Fruit fly (Drosophila melanogaster) S2 (cell line): Measurements from ENCODE around the gene CG43362.

Source experiments
- CG8478 ChIP-seq: fragments of >200 bp; optimal IDR thresholded peaks from 2 replicates; lab custom pipeline; 2018
- CTCF ChIP-seq, 2 experiments: fragments of >200 bp; optimal IDR thresholded peaks; 2 replicates each; lab custom pipeline; 2018

The CG43362 gene

DNA sequence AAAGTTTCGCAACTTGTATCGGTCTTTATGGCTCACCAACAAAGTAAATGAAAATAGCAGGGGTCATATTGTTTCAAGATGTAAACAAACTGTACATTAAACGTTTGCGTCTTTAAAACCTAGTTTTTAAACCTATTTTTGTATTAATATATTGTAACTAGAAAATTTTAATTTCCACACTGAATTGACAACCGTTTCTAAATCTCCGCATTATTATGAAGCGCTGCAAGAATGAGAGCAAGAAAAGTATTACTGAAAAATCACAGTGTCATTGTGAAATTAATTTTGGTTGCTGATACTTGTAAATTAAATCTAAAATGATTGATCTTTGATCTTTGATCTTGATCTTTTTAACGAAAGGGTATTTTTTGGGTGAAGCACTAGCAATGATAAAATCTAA lies at the start of gene CG43362:
Gene CG43362 (minus strand): TSS at position 101 of the 400 bp plus-strand sequence.
- TF ChIP-seq CTCF (optimal IDR thresholded peaks at IDR 0.05; lab: Kevin White, UChicago) (no peak), CG8478 (no peak)

DNA sequence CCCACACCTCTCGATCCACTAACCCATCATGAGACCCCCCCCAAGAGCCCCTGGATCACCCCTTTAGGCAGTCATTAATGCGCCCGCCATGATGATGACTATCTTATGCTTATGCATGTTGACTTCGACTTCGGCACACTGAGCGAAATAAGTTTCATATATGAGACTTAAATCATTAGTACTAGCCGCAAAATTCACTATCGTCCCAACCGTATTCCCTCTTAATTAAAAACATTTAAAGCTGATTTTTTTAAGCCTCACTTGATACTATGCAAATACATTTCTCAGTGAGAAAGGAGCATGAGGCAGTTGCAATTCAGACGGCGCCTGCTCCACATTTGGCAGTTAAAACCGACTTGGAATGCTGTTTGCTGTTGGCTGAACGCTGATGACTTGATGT lies 49.7 kb upstream of the CG43362 start:
- TF ChIP-seq CTCF (optimal IDR thresholded peaks at IDR 0.05; lab: Kevin White, UChicago) (no peak), CG8478 (no peak)

DNA sequence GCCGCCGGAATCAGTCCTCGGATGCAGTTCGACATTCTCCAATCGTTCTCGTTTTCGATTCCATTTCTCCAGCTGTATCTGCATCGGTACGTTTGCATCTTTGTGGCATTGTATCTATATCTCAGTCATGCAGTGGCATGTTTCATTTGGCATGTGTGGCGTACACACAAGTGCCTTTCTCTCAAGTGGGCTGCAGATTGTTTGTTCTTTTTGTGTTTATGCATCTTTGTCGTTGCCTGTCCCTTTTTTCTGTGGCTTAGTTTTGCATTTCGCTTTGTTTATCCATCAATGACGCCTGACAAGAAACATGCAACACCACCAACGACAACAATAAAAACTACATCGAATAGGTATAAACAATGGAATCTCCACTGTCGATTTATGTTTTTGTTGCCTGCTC lies 45.3 kb upstream of the CG43362 start:
- TF ChIP-seq CG8478 (no peak), CTCF (optimal IDR thresholded peaks at IDR 0.05; lab: Kevin White, UChicago) (no peak)

DNA sequence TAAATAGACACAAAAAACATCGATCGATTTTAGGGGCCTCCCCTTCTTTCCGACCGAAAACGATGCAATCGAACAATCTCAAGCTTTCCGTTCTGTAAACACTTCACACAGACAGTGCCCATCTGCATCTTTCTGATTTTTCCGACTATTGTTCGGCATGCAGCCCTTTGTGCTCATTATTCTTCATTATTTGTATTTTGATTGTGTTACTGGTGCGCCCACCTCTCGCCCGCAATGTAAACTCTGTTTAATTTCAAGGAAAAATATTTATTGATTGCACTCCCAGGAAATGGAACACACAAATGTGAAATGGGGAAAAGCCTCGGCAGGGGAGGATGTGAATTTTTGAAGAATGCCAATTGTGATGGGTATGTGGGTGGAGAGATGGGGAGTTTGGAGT lies 44.4 kb upstream of the CG43362 start:
- TF ChIP-seq CG8478 (no peak), CTCF (optimal IDR thresholded peaks at IDR 0.05; lab: Kevin White, UChicago) (no peak)

DNA sequence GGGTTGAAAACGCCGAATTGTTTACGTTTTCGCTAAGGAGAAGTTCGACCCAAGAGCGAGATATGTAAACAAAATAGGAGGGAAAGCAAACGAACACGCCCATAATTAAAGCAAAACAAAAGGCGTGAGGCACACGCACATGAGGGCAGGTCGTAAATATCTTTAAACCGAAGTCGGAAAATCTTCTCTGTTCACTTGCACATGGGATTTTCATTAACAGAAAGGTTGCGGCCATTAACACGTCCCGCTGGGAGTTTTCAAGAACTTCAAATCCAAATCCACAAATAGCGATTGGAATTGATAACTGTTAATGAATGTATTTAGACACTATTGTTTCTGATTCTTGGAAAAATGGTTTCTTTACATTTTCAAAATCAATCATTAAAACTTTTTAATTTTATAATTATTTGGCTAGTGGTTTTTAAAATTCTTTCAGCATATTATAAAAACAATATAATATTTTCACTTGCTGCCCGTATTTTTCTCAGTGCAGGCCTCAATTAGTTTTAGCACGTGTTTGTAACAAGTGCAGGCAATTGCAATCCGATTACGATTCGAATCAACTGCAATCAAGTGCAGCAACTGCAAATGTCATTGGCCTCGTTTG lies 42.7 kb upstream of the CG43362 start:
- no peak for TF ChIP-seq CG8478
- TF ChIP-seq CTCF (optimal IDR thresholded peaks at IDR 0.05; lab: Kevin White, UChicago), result no peak

DNA sequence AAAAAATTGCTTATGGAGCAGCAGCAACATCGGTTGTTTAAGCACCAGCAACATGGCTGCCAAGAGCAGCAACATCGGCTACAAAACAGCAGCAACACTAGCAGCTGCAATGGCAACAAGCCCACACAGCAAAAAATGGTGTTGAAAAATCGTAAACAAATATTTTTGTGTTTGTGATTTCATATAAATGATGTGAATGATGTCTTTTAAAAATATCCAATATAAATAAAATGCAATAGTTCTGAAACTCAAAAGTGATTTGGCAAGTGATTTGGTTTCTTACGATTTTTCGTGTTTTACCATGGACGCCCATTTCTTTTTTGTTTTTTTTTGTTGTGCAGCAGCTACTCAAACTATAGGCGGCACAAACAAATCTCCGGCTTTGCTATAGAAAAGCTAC lies 40.4 kb upstream of the CG43362 start:
- TF ChIP-seq CG8478 (no peak), CTCF (optimal IDR thresholded peaks at IDR 0.05; lab: Kevin White, UChicago) (no peak)

DNA sequence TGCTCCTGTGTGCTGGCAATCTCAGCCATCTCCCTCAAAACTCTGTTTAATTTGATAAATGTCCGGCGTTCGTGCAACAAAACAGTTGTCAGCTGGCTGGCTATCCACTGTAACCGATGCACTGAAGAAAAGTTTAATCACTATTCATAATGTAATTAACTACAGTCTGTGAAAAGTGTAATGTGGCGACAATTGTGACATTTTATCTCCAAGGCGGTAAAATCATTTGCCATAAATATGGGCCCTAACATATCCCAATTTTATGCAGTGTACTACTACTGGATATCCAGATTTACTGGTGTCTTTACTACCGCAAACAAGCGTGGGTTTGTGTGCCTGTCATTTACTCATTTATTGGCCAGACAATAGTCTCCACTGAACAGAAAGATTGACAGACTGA lies 37.5 kb upstream of the CG43362 start:
- TF ChIP-seq CTCF (optimal IDR thresholded peaks at IDR 0.05; lab: Kevin White, UChicago) (no peak), CG8478 (no peak)

DNA sequence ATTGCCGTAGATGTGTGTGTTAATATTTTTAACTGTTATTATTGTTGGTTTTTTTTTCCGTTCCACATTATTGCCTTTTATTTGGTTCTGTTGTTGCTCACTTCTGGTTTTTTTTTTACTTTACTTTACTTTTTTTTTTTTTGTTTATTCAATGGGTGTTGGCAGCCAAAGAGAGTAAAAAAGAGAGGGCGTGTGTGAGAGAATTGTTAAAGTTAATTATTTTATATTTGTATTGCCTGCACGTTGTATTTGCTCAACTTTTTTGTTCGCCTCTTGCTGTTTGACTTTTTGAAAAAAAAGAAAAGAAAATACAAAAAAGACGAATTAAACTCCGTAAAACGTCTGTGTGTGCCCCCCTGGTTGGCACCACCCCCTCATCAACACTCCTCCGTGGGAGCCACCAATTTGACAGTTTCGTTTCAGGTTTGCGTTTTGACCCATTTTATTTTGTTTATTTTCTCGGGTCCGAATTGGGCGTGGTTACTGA lies 36.4 kb upstream of the CG43362 start:
- TF ChIP-seq CTCF (optimal IDR thresholded peaks at IDR 0.05; lab: Kevin White, UChicago) (no peak), CG8478 (no peak)

DNA sequence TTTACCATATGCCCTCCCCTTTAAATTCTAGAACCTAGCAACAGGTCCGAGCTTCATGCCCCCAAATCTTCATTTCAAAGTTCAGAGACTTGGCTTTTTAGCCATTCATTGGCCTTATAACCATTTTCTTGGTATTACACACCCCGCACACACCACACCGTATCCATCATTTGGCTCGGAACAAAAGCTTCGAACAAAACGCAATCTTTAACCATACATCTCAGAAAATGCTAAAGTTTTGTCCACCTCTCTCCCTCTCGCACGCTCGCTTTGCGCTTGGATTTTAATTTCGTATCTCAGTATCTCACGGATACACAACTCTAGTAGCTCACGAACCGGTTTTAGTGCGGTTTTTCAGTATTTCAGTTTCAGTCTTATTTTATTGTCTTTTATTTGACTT lies 35.7 kb upstream of the CG43362 start:
- no peak for TF ChIP-seq CG8478
- TF ChIP-seq CTCF (optimal IDR thresholded peaks at IDR 0.05; lab: Kevin White, UChicago), result no peak

DNA sequence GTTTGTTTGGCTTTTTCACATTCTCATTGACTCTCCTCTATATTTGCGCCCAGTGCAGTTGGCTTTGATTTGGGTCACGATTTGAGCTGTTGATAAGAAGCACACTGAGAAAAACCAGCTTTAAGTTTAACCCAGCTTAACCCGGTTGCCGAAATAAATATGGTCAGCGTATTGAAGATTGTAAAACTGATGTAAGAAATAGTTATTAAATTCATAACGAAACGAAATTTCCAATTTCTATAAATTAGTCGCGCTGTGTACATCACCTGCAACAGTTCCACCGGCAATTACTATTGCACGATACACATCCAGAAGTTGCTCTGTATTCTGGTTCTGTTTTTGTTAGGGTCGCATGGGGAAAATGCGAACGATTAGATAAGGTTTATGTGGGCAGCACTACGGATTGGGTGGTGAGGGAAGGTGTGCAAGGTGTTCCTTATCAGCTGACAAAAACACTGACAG lies 33.9 kb upstream of the CG43362 start:
- no peak for TF ChIP-seq CTCF (optimal IDR thresholded peaks at IDR 0.05; lab: Kevin White, UChicago)
- no peak for TF ChIP-seq CG8478

DNA sequence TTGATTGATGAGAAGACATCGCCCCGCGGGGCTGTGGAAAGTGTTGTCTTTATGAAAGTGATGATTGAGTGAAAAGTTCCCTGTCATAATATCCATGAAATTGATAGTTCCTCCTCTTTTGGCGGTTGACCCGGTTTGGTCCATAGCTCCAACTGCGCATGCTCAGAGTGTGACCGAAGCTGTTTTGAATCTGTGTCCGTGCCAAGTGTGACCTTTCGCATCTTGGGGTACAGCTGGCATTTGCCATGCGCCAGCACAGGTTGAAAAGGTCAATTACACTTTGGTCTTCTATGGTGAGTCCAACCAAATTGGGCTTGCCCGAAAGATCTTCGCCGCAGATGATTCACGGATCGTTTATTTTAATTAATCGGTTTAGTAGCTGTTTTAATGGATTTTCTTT lies 29.7 kb upstream of the CG43362 start:
- TF ChIP-seq CG8478, result no peak
- TF ChIP-seq CTCF (optimal IDR thresholded peaks at IDR 0.05; lab: Kevin White, UChicago), result no peak

DNA sequence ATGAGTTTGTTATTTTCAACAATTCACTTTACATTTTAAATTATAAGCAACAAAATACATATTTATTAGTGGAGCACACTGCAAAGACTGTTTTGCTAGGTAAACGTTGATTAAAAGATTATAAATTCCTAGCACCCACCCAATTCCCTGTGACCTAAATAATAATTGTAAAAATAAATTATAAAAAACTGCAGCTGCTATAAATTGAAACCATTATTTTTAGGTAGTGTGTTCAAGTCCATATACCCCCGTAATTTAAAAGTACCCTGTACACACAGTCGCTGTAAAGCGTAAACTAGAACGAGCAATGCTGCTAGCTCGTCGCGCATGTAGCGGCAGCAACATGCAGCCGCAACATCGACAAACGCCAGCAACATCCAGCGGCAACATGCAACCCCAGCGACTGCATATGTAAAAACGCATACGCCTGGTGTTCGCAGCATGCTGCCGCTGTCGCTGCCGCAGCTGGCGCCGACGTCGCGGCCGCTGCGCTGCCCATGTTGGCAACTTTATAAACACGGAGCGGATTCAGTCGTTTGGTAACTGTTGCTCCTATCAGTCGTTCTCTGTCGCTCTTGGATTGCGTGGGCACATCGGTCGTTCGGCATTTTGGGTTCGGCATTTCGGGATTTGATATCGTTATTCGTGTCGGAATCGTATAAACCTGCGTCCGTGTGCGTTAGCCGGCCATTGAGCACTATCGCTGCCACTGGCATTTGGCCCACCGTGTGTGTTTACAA lies 28.5 kb upstream of the CG43362 start, which contains the start of gene Fas3:
Gene Fas3 (plus strand): TSS at position 526 of the 740 bp plus-strand sequence.
- no peak for TF ChIP-seq CTCF (optimal IDR thresholded peaks at IDR 0.05; lab: Kevin White, UChicago)
- TF ChIP-seq CG8478, result no peak

DNA sequence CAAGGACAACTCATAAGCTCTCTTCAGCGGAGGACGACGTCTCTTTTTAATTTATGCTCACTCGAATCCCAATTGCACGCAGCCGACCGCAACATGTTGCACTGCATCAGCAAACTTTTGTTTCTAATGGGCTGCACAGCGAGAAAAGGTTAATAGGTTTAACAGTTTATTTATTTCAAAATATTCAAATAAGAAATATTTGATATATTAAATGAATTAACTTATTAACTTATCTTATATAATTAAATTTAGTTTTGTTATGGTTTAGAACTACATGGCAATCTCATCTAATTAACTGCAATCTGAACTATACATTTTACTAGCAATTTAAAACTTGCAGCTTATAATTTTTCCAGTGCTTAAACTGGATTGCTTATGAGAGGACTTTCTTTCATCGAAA lies 24.2 kb upstream of the CG43362 start:
- TF ChIP-seq CTCF (optimal IDR thresholded peaks at IDR 0.05; lab: Kevin White, UChicago), result no peak

DNA sequence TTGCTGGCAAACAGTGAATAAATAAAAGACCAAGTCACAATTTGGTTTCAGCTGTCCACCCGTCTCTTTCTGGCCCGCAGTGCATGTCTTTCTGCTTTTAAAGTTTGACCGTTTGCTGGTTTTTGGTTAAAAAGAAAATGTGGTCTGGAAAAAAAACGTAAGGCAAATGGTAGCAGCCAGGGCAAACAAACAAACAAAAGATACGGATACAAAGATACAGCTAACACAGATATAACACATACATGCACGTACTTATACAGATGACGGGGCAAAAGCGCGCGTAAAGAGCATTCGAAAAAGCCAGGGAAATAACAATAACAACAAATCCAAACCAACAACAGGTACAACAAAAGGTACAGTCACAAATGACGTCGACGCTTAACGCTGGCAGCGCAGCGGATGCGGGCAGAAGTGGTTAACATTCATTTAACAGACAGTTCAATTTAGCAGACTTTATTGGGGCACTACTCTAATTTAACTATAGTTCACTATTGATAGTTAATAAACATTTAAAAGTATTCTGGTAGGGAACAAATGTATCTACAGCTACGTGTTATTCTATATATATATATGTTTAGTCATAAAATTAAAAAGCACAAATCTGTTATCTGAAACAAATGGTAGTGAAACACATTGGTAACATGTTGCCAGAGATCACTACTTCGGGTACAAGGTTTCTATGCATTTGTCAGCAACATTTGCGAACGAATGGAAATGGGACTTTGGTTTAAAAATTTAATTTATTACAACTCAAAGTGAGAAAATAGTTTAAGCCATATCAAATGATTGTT lies 22.9 kb upstream of the CG43362 start:
- no peak for TF ChIP-seq CG8478
- TF ChIP-seq CTCF (optimal IDR thresholded peaks at IDR 0.05; lab: Kevin White, UChicago), result no peak

DNA sequence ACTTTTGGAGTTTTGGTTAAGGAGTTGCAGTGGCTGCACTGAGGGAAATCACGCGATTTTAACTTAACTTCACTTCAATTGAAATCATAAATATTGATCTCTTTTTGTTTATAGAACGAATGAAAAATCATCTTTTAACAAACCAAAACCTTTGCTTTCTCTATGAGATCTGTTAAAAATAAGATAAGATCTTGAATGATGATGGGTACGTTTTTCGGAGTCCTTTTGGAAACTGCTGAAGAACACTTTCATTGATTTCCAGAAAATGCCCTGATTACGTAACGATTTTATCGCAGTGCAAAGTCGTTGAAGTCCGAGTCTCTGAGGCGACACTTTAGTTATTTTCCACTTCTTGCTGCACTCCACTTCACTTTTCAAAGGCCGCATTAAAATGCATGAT lies 21.0 kb upstream of the CG43362 start:
- TF ChIP-seq CTCF (optimal IDR thresholded peaks at IDR 0.05; lab: Kevin White, UChicago) (no peak), CG8478 (no peak)
